Worm (Caenorhabditis elegans): ENCODE data around the gene fbxc-12.

Gene fbxc-12

DNA sequence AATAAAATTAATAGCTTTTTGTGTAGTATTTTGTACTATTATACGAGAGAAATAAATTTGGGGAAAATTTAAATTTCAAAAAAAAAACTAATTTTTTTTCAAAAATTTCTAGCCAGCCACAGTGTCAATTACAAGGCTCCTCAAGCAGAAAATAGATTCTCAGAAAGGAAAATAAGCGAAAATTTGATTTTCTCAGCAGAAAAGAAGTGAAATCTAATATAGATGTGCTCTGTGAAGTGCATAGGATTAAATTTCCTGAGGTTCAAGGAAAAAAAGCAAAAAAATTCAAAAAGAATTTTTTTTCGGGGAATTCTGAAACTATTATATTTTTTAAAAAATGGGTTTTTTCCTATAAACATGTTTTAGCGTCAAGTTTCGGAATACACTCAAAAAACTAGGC, 22.4 kb downstream of the fbxc-12 start:
- TF ChIP-seq ceh-13 (GFP tag; optimal IDR thresholded peaks at IDR 0.05), result no peak
- TF ChIP-seq hnd-1 (tag; optimal IDR thresholded peaks at IDR 0.05), result no peak
- no peak for TF ChIP-seq F13C5.2 (tag; optimal IDR thresholded peaks at IDR 0.05)
- TF ChIP-seq ama-1 (optimal IDR thresholded peaks at IDR 0.05), result no peak
- no peak for TF ChIP-seq pes-1 (GFP tag; IDR thresholded peaks at IDR 0.05)
- no peak for TF ChIP-seq sea-1 (GFP tag; conservative IDR thresholded peaks at IDR 0.05)
- no peak for TF ChIP-seq hmbx-1 (tag; optimal IDR thresholded peaks at IDR 0.05)
- no peak for TF ChIP-seq flt-1 (GFP tag; IDR thresholded peaks at IDR 0.05)

DNA sequence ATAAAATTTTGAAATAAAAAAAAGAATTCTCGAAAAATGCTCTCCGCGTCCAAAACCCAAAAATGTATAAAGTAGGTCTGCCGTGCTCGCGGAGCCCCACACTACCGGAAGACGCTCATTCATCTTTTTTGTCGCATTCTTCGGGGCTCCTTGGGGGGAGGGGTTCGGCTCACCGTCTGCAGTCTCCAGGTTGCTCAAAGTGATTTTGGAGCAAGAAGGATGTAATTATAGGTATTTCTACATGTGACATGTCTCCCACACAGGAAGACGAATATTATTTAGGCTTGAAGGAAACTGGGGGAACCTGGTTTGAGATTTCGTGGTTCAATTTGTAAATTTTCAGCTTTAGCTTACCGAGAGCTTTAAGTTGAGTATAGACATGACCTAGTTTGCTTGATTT, 30.7 kb downstream of the fbxc-12 start, which contains the start of gene F58H7.1:
Gene F58H7.1, minus strand, starts transcription at position 101 of the 400 bp plus-strand sequence.
- TF ChIP-seq tbx-11 (GFP tag; IDR thresholded peaks at IDR 0.05), result no peak
- no peak for TF ChIP-seq pes-1 (GFP tag; IDR thresholded peaks at IDR 0.05)
- TF ChIP-seq aly-1 (tag; optimal IDR thresholded peaks at IDR 0.05), result no peak
- no peak for TF ChIP-seq hnd-1 (tag; optimal IDR thresholded peaks at IDR 0.05)
- no peak for TF ChIP-seq hmbx-1 (tag; optimal IDR thresholded peaks at IDR 0.05)
- TF ChIP-seq hmg-4 (GFP tag; optimal IDR thresholded peaks at IDR 0.05), result no peak
- TF ChIP-seq scrt-1 (GFP tag; IDR thresholded peaks at IDR 0.05), result no peak
- no peak for TF ChIP-seq ets-7 (tag; optimal IDR thresholded peaks at IDR 0.05)
- TF ChIP-seq F13C5.2 (tag; optimal IDR thresholded peaks at IDR 0.05), result no peak
- no peak for TF ChIP-seq B0310.2 (tag; optimal IDR thresholded peaks at IDR 0.05)
- TF ChIP-seq sea-1 (GFP tag; conservative IDR thresholded peaks at IDR 0.05), result no peak
- TF ChIP-seq flt-1 (GFP tag; IDR thresholded peaks at IDR 0.05), result no peak
- TF ChIP-seq ceh-36 (tag; optimal IDR thresholded peaks at IDR 0.05), result no peak
- TF ChIP-seq ceh-13 (GFP tag; optimal IDR thresholded peaks at IDR 0.05), result no peak
- TF ChIP-seq tbx-37 (GFP tag; conservative IDR thresholded peaks at IDR 0.05), result no peak
- no peak for TF ChIP-seq ama-1 (optimal IDR thresholded peaks at IDR 0.05)
- TF ChIP-seq tra-4 (tag; optimal IDR thresholded peaks at IDR 0.05), result no peak

ce11 chrIV:945601-946000, 40.5 kb downstream of the fbxc-12 start, which contains the start of gene faah-3:
Gene faah-3, minus strand, starts transcription at chrIV:945653.
- no peak for TF ChIP-seq tbx-37 (GFP tag; conservative IDR thresholded peaks at IDR 0.05)
- no peak for TF ChIP-seq hnd-1 (tag; optimal IDR thresholded peaks at IDR 0.05)
- no peak for TF ChIP-seq sea-1 (GFP tag; conservative IDR thresholded peaks at IDR 0.05)
- TF ChIP-seq ceh-36 (tag; optimal IDR thresholded peaks at IDR 0.05), result no peak
- no peak for TF ChIP-seq pes-1 (GFP tag; IDR thresholded peaks at IDR 0.05)
- no peak for TF ChIP-seq tra-4 (tag; optimal IDR thresholded peaks at IDR 0.05)
- no peak for TF ChIP-seq tbx-11 (GFP tag; IDR thresholded peaks at IDR 0.05)
- TF ChIP-seq ama-1 (optimal IDR thresholded peaks at IDR 0.05), result no peak

DNA sequence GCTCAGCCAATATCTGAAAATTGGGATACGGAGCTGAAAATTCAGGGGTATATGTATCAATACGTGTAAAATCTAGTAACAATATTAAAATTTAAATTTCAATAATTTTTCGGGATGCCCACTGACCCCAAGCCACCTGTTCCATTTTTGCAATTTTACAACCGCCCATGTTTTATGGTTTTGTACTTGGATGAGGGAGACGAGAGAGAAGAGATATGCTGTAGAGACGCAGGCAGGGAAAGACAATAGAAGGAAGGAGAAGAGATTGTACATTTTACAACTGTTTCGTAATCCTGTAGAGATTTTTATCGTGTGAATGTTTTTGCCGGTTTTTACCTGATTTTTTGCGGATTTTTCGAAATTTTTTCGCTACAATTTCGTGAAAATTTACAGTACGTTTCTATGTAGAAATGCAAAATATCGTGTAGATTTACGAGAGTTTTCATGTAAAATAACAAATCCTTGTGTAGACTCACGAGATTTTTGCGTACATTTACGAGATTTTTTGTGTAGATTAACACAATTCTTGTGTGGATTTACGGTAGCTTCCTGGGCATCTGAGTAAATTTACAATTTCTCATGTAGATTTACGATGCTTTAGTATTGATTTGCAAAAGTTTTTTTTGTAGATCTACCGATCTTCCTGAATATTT, 45.0 kb downstream of the fbxc-12 start:
- TF ChIP-seq ets-7 (tag; optimal IDR thresholded peaks at IDR 0.05) (no peak), aly-1 (tag; optimal IDR thresholded peaks at IDR 0.05) (no peak), B0310.2 (tag; optimal IDR thresholded peaks at IDR 0.05) (no peak), hmg-4 (GFP tag; optimal IDR thresholded peaks at IDR 0.05) (no peak), hnd-1 (tag; optimal IDR thresholded peaks at IDR 0.05) (no peak), ama-1 (optimal IDR thresholded peaks at IDR 0.05) (no peak), F13C5.2 (tag; optimal IDR thresholded peaks at IDR 0.05) (no peak), hmbx-1 (tag; optimal IDR thresholded peaks at IDR 0.05) (no peak), tbx-37 (GFP tag; conservative IDR thresholded peaks at IDR 0.05) (no peak), tbx-11 (GFP tag; IDR thresholded peaks at IDR 0.05) (no peak), ceh-36 (tag; optimal IDR thresholded peaks at IDR 0.05) (no peak), ceh-13 (GFP tag; optimal IDR thresholded peaks at IDR 0.05) (no peak), sea-1 (GFP tag; conservative IDR thresholded peaks at IDR 0.05) (no peak)

DNA sequence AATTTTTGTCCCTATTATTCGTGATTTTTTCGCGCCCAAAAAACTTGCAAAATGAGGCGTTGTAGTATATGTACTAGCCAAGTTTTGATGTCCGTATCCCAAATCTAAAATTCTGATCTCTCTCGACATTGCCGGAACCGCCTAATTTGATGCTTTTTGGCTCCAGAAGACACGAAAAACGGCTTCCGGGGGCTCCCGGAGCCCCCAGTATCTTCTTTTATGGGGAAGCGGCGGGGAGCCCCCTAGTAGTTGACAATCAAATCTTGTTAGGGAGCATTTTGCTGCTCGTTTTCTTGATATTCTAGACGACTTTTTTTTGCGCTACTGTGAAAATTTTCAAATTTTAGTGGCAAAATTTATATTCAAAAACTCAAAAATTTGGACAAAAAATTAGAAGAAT, 46.5 kb downstream of the fbxc-12 start:
- TF ChIP-seq aly-1 (tag; optimal IDR thresholded peaks at IDR 0.05), result no peak
- TF ChIP-seq hmbx-1 (tag; optimal IDR thresholded peaks at IDR 0.05), result no peak
- TF ChIP-seq pes-1 (GFP tag; IDR thresholded peaks at IDR 0.05), result no peak
- no peak for TF ChIP-seq sea-1 (GFP tag; conservative IDR thresholded peaks at IDR 0.05)
- TF ChIP-seq tra-4 (tag; optimal IDR thresholded peaks at IDR 0.05), result no peak
- no peak for TF ChIP-seq F13C5.2 (tag; optimal IDR thresholded peaks at IDR 0.05)
- TF ChIP-seq hnd-1 (tag; optimal IDR thresholded peaks at IDR 0.05), result no peak
- TF ChIP-seq ama-1 (optimal IDR thresholded peaks at IDR 0.05), result no peak
- no peak for TF ChIP-seq ceh-36 (tag; optimal IDR thresholded peaks at IDR 0.05)
- no peak for TF ChIP-seq ceh-13 (GFP tag; optimal IDR thresholded peaks at IDR 0.05)
- no peak for TF ChIP-seq scrt-1 (GFP tag; IDR thresholded peaks at IDR 0.05)
- no peak for TF ChIP-seq flt-1 (GFP tag; IDR thresholded peaks at IDR 0.05)
- no peak for TF ChIP-seq B0310.2 (tag; optimal IDR thresholded peaks at IDR 0.05)
- TF ChIP-seq hmg-4 (GFP tag; optimal IDR thresholded peaks at IDR 0.05), result no peak
- no peak for TF ChIP-seq tbx-11 (GFP tag; IDR thresholded peaks at IDR 0.05)
- no peak for TF ChIP-seq ets-7 (tag; optimal IDR thresholded peaks at IDR 0.05)
- no peak for TF ChIP-seq tbx-37 (GFP tag; conservative IDR thresholded peaks at IDR 0.05)

- no peak for TF ChIP-seq tbx-11 (GFP tag; IDR thresholded peaks at IDR 0.05)
- TF ChIP-seq pes-1 (GFP tag; IDR thresholded peaks at IDR 0.05), result no peak
- no peak for TF ChIP-seq ama-1 (optimal IDR thresholded peaks at IDR 0.05)
- no peak for TF ChIP-seq scrt-1 (GFP tag; IDR thresholded peaks at IDR 0.05)
- no peak for TF ChIP-seq ceh-36 (tag; optimal IDR thresholded peaks at IDR 0.05)
- TF ChIP-seq hmg-4 (GFP tag; optimal IDR thresholded peaks at IDR 0.05), result no peak
- TF ChIP-seq hnd-1 (tag; optimal IDR thresholded peaks at IDR 0.05), result no peak
- TF ChIP-seq B0310.2 (tag; optimal IDR thresholded peaks at IDR 0.05), result no peak
- no peak for TF ChIP-seq ceh-13 (GFP tag; optimal IDR thresholded peaks at IDR 0.05)
Measured at ce11 chrIV:953136-953535, 48.1 kb downstream of the fbxc-12 start.
